Worm (Caenorhabditis elegans): ENCODE results near the gene C07H6.9.

C07H6.9 gene

DNA sequence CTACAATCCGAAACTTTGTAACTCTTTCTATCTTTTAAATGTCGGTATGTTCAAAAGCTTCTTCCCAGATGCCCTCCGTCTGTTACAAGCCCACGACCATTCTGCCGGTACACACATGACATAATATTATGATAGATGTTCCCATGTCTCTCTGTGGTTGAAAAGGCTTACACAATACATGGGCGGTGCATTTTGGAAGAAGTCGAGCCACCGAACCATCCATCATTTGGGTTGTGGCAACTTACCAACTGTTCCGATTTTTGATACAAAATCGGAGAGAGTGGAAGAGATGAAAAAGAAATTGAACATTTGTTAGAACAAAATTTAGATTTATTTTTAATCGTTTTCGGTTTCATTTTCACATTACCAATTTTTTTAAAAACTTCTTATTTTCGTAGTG is 49.7 kb upstream of the C07H6.9 start:
- TF ChIP-seq F10B5.3 (tag; optimal IDR thresholded peaks at IDR 0.05): no peak
- TF ChIP-seq unc-62 (GFP tag; optimal IDR thresholded peaks at IDR 0.05 in 1 of 2): peak in 1 of 2 experiments; percentile 81
- no peak for TF ChIP-seq unc-62 (tag; optimal IDR thresholded peaks at IDR 0.05)
- no peak for TF ChIP-seq dve-1 (tag; optimal IDR thresholded peaks at IDR 0.05; ENCODE audit: insufficient read depth)
- no peak for TF ChIP-seq ceh-28 (tag; optimal IDR thresholded peaks at IDR 0.05)
- TF ChIP-seq daf-16 (GFP tag; optimal IDR thresholded peaks at IDR 0.05): peak in 1 of 2 experiments; percentile 15
- no peak for TF ChIP-seq daf-16 (tag; optimal IDR thresholded peaks at IDR 0.05)
- TF ChIP-seq nhr-11 (tag; optimal IDR thresholded peaks at IDR 0.05): peak; percentile 44
- TF ChIP-seq ceh-20 (GFP tag; IDR thresholded peaks at IDR 0.05): 0 out of 2 replicates have a peak, but pooled peaks have one; percentile 40
- TF ChIP-seq tag-97 (GFP tag; IDR thresholded peaks at IDR 0.05): no peak
- TF ChIP-seq lsy-2 (tag; optimal IDR thresholded peaks at IDR 0.05): peak in 1 of 2 experiments; percentile 51

DNA sequence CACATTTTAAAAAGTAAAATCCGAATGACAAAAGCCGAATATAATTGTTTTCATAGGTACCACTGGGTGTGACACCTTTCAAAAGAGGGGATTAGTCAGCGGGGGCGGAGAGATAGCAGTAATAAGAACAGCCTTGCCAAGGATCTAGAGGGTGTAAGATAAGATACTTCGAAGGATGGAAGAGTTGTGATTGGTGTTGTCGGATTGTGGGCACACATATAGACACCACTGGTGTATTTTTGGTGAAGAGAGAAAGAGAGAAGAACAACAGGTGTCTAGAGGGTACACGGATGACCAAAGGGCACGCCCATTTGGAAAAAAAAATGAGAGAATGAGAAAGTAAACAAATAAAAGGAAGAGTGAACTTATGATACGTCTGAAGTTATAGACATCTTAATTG is 45.9 kb upstream of the C07H6.9 start:
- TF ChIP-seq aha-1 (tag) (peak; percentile 53), unc-62 (GFP tag; optimal IDR thresholded peaks at IDR 0.05 in 1 of 2) (peak in 1 of 2 experiments; percentile 56), unc-62 (tag; optimal IDR thresholded peaks at IDR 0.05) (no peak), daf-16 (GFP tag; optimal IDR thresholded peaks at IDR 0.05) (peak in 1 of 2 experiments; percentile 90), daf-16 (tag; optimal IDR thresholded peaks at IDR 0.05) (no peak), Y48G9A.11 (GFP tag; IDR thresholded peaks at IDR 0.05) (no peak)

DNA sequence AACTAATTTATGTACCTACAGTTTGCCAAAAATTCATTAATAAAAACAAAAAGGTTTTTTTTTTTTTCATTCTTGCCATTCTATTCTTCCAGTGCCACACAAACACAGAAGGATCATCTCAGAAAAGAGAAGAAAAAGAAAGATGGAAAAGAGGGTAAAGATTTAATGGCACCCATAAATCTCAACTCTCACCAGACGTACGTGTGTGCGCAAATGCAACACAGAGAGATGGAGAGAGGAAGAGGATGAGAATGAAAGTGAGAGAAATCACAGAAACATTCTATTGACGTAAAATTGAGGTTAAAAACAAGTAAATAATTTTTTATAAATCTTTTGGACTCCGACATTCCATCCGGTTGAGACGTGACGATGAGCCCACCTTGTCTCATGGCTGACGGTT is 44.9 kb upstream of the C07H6.9 start:
- no peak for TF ChIP-seq skn-1 (tag; optimal IDR thresholded peaks at IDR 0.05)
- TF ChIP-seq nhr-11 (tag; optimal IDR thresholded peaks at IDR 0.05): peak; percentile 23
- no peak for TF ChIP-seq dmd-8 (GFP tag; IDR thresholded peaks at IDR 0.05)
- TF ChIP-seq ceh-44 (GFP tag; IDR thresholded peaks at IDR 0.05): no peak
- TF ChIP-seq nhr-6 (tag; optimal IDR thresholded peaks at IDR 0.05): no peak
- TF ChIP-seq gei-8 (GFP tag; optimal IDR thresholded peaks at IDR 0.05): no peak
- TF ChIP-seq lsy-2 (tag; optimal IDR thresholded peaks at IDR 0.05): peak in 1 of 2 experiments; percentile 10
- no peak for TF ChIP-seq unc-130 (GFP tag; optimal IDR thresholded peaks at IDR 0.05)
- peak in 1 of 2 experiments; percentile 72 for TF ChIP-seq daf-16 (GFP tag; optimal IDR thresholded peaks at IDR 0.05)
- TF ChIP-seq daf-16 (tag; optimal IDR thresholded peaks at IDR 0.05): no peak

DNA sequence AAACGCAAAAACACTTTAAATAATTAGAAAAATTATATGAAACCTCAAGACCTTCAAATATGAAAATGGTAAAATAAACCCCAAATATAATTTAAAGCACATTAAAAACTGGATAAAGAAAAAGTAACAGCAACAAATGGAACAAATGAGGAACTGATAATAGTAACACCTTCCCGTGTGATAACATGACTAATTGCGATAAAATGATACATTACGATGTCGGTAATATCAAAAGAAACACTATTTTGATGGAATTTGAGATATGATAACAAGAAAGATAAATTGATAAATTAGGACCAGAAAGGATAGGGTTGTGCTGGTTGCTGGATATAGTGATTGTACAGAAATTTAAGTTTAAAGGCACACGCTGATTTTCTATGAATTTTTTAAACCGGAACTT is 42.8 kb upstream of the C07H6.9 start:
- TF ChIP-seq sdz-12 (GFP tag; optimal IDR thresholded peaks at IDR 0.05) (no peak), unc-62 (GFP tag; optimal IDR thresholded peaks at IDR 0.05 in 1 of 2) (no peak), unc-62 (tag; optimal IDR thresholded peaks at IDR 0.05) (no peak), ztf-7 (tag; optimal IDR thresholded peaks at IDR 0.05) (no peak)

DNA sequence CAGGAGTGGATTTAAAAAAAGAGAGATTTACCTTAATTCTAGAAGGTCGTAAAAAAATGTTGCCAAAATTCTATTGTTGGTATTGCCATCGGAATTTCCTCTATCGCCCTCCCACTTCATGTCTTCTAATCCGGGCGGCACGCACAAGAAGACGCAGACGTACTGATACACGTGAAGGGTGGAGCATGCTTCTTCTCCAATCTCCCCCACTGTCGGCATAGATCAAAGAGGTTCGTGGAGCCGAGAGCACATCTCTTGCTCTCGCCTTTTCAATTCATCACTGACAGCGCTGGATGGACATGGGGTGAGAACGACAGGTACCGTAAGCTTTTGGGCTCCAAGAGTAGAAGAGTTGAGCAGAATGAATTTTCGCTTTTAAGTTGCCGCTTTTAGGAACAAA is 37.3 kb upstream of the C07H6.9 start, which contains the start of gene lin-39:
TSS of gene lin-39 (minus strand) at position 74 of the 400 bp plus-strand sequence.
- TF ChIP-seq mdl-1 (tag; optimal IDR thresholded peaks at IDR 0.05): peak in 1 of 2 experiments; percentile 22
- no peak for TF ChIP-seq lim-7 (GFP tag; IDR thresholded peaks at IDR 0.05)

DNA sequence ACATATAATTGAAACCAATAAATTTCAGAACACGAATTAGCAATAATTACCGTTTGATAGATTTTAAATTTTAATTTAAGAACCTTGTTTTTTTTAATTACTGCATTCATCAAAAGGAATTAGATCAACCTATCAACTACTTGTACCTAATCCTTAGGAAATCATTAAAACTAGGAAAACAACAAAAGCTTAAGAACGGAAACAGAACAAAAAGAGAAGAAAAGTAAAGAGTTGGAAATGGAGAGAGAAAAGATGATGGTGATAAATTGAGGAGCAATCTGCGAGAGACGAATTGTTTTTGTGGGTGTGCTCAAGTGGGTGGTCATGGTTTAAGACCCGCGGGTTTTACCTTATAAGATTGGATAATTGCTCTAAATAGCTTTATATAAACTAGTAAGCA is 36.1 kb upstream of the C07H6.9 start:
- TF ChIP-seq nhr-48 (tag; optimal IDR thresholded peaks at IDR 0.05): no peak
- no peak for TF ChIP-seq nhr-10 (tag; optimal IDR thresholded peaks at IDR 0.05)
- TF ChIP-seq ceh-62 (tag; optimal IDR thresholded peaks at IDR 0.05): no peak
- TF ChIP-seq fos-1 (tag; optimal IDR thresholded peaks at IDR 0.05): no peak
- no peak for TF ChIP-seq lin-1 (GFP tag; IDR thresholded peaks at IDR 0.05)
- TF ChIP-seq hlh-11 (tag; optimal IDR thresholded peaks at IDR 0.05): no peak
- TF ChIP-seq zip-11 (GFP tag; IDR thresholded peaks at IDR 0.05): no peak
- TF ChIP-seq vab-7 (GFP tag; IDR thresholded peaks at IDR 0.05): no peak
- TF ChIP-seq lsy-2 (tag; optimal IDR thresholded peaks at IDR 0.05): no peak
- no peak for TF ChIP-seq lin-13 (GFP tag; optimal IDR thresholded peaks at IDR 0.05)
- no peak for TF ChIP-seq ceh-32 (tag; optimal IDR thresholded peaks at IDR 0.05; ENCODE audit: poor library complexity)
- no peak for TF ChIP-seq lir-3 (tag; optimal IDR thresholded peaks at IDR 0.05)
- no peak for TF ChIP-seq mes-2 (tag; optimal IDR thresholded peaks at IDR 0.05; ENCODE audit: poor library complexity, severe bottlenecking)
- TF ChIP-seq madf-5 (GFP tag; IDR thresholded peaks at IDR 0.05): no peak

Measured in whole organism, L4 larva.